Worm (Caenorhabditis elegans) whole organism, young adult: ENCODE results near the gene F10D2.16.
A peak's percentile ranks its signal among the peaks of the same experiment; 100 is the strongest.

ENCODE experiments used
- B0035.1 ChIP-seq: sonication (generic microtip); optimal IDR thresholded peaks from 2 replicates; lab custom pipeline; 2016; ENCODE audit warnings: missing genetic modification characterization, mild to moderate bottlenecking, missing compliant biosample characterization, missing genotype, missing genetic modification reagents
- F49E8.2 ChIP-seq: sonication (generic microtip); optimal IDR thresholded peaks from 3 replicates; lab custom pipeline; 2017; ENCODE audit warnings: missing genetic modification characterization, mild to moderate bottlenecking, missing compliant biosample characterization, antibody characterized with exemption, moderate library complexity; ENCODE audit not compliant: insufficient read depth
- F55B11.4 ChIP-seq: sonication (generic microtip); optimal IDR thresholded peaks from 2 replicates; lab custom pipeline; 2016; ENCODE audit warnings: missing compliant biosample characterization, missing genetic modification characterization, borderline replicate concordance; ENCODE audit not compliant: insufficient read depth
- F57C9.4 ChIP-seq: sonication (generic microtip); optimal IDR thresholded peaks from 2 replicates; lab custom pipeline; 2017; ENCODE audit warnings: mild to moderate bottlenecking, missing genetic modification characterization, missing compliant biosample characterization
- Y95B8A.8 ChIP-seq: fragments of 200-800 bp; sonication (Bioruptor generic); IDR thresholded peaks from 2 replicates; pipeline ENCODE4 v1.3.6; 2022; ENCODE audit warnings: missing genetic modification reagents, missing genetic modification characterization, missing compliant biosample characterization
- ama-1 ChIP-seq, 3 experiments: fragments of 150-350 bp in 1 of 3; sonication (generic microtip) in 2 of 3; optimal IDR thresholded peaks; 2 replicates each; lab custom pipeline; 2014 to 2018; ENCODE audit warnings: missing biosample characterization in 2 of 3, missing genetic modification characterization in 2 of 3, missing genetic modification reagents in 2 of 3
- aptf-3 ChIP-seq: fragments of 200-800 bp; sonication (Bioruptor generic); IDR thresholded peaks from 2 replicates; pipeline ENCODE4 v1.3.6; 2022; ENCODE audit warnings: missing genetic modification characterization, missing compliant biosample characterization
- atf-7 ChIP-seq: sonication (generic microtip); optimal IDR thresholded peaks from 2 replicates; lab custom pipeline; 2017; ENCODE audit warnings: mild to moderate bottlenecking, missing genetic modification characterization, missing compliant biosample characterization
- athp-1 ChIP-seq: sonication (generic microtip); optimal IDR thresholded peaks from 2 replicates; lab custom pipeline; 2017; ENCODE audit warnings: mild to moderate bottlenecking, missing genetic modification characterization, missing compliant biosample characterization
- attf-5 ChIP-seq: fragments of 200-800 bp; sonication (Bioruptor generic); optimal IDR thresholded peaks from 2 replicates; lab custom pipeline; 2018; ENCODE audit warnings: mild to moderate bottlenecking, missing genetic modification characterization, missing compliant biosample characterization
- attf-6 ChIP-seq: fragments of 200-800 bp; sonication (Bioruptor generic); IDR thresholded peaks from 2 replicates; pipeline ENCODE4 v1.3.6; 2022; ENCODE audit warnings: missing genetic modification reagents, missing genetic modification characterization, missing compliant biosample characterization
- bed-1 ChIP-seq: fragments of 200-800 bp; sonication (Bioruptor generic); IDR thresholded peaks from 2 replicates; pipeline ENCODE4 v1.3.6; 2022; ENCODE audit warnings: missing genetic modification reagents, missing genetic modification characterization, missing compliant biosample characterization
- bed-2 ChIP-seq: fragments of 200-800 bp; sonication (Bioruptor generic); IDR thresholded peaks from 2 replicates; pipeline ENCODE4 v1.3.6; 2022; ENCODE audit warnings: missing genetic modification reagents, missing genetic modification characterization, missing compliant biosample characterization
- cebp-2 ChIP-seq: fragments of 200-800 bp; sonication (Bioruptor generic); IDR thresholded peaks from 2 replicates; pipeline ENCODE4 v1.3.6; 2022; ENCODE audit warnings: missing genetic modification characterization, missing compliant biosample characterization
- ceh-100 ChIP-seq: fragments of 200-800 bp; sonication (Bioruptor generic); IDR thresholded peaks from 2 replicates; pipeline ENCODE4 v1.3.6; 2022; ENCODE audit warnings: missing genetic modification reagents, missing genetic modification characterization, missing compliant biosample characterization
- ceh-40 ChIP-seq: fragments of 200-800 bp; sonication (Bioruptor generic); IDR thresholded peaks from 2 replicates; pipeline ENCODE4 v1.3.6; 2022; ENCODE audit warnings: missing genetic modification characterization, missing compliant biosample characterization
- ceh-58 ChIP-seq: fragments of 200-800 bp; sonication (Bioruptor generic); IDR thresholded peaks from 2 replicates; pipeline ENCODE4 v1.3.6; 2022; ENCODE audit warnings: missing genetic modification characterization, missing compliant biosample characterization
- ceh-79 ChIP-seq: sonication (generic microtip); optimal IDR thresholded peaks from 2 replicates; lab custom pipeline; 2017; ENCODE audit warnings: mild to moderate bottlenecking, missing genetic modification characterization, missing compliant biosample characterization
- chd-7 ChIP-seq: sonication (generic microtip); optimal IDR thresholded peaks from 2 replicates; lab custom pipeline; 2016; ENCODE audit warnings: mild to moderate bottlenecking, missing genetic modification characterization, moderate library complexity, missing compliant biosample characterization
- die-1 ChIP-seq: sonication (generic microtip); optimal IDR thresholded peaks from 2 replicates; lab custom pipeline; 2016; ENCODE audit warnings: missing genotype, mild to moderate bottlenecking, missing genetic modification characterization, missing compliant biosample characterization
- dox-1 ChIP-seq: fragments of 200-800 bp; sonication (Bioruptor generic); IDR thresholded peaks from 2 replicates; pipeline ENCODE4 v1.3.6; 2022; ENCODE audit warnings: missing genetic modification reagents, missing genetic modification characterization, missing compliant biosample characterization
- efl-1 ChIP-seq: fragments of 150-350 bp; optimal IDR thresholded peaks from 2 replicates; lab custom pipeline; 2014; ENCODE audit warnings: missing biosample characterization, missing genetic modification reagents, missing genetic modification characterization
- egl-18 ChIP-seq: fragments of 200-800 bp; sonication (Bioruptor generic); IDR thresholded peaks from 2 replicates; pipeline ENCODE4 v1.3.6; 2022; ENCODE audit warnings: missing genetic modification reagents, missing genetic modification characterization, missing compliant biosample characterization
- egrh-3 ChIP-seq: fragments of 200-800 bp; sonication (Bioruptor generic); IDR thresholded peaks from 2 replicates; pipeline ENCODE4 v1.3.6; 2022; ENCODE audit warnings: missing genetic modification reagents, missing genetic modification characterization, missing compliant biosample characterization
- fkh-3 ChIP-seq: sonication (generic microtip); optimal IDR thresholded peaks from 2 replicates; lab custom pipeline; 2016; ENCODE audit warnings: mild to moderate bottlenecking, missing genetic modification characterization, missing compliant biosample characterization
- him-1 ChIP-seq: sonication (generic microtip); optimal IDR thresholded peaks from 2 replicates; lab custom pipeline; 2016; ENCODE audit warnings: missing genotype, missing genetic modification reagents, missing genetic modification characterization, missing compliant biosample characterization
- hlh-12 ChIP-seq: sonication (generic microtip); optimal IDR thresholded peaks from 2 replicates; lab custom pipeline; 2016; ENCODE audit warnings: missing genetic modification characterization, missing compliant biosample characterization
- hmg-20 ChIP-seq: fragments of 200-800 bp; sonication (Bioruptor generic); IDR thresholded peaks from 2 replicates; pipeline ENCODE4 v1.3.6; 2022; ENCODE audit warnings: missing genetic modification reagents, missing genetic modification characterization, missing compliant biosample characterization
- lag-1 ChIP-seq: fragments of 200-800 bp; sonication (Bioruptor generic); IDR thresholded peaks from 2 replicates; pipeline ENCODE4 v1.3.6; 2022; ENCODE audit warnings: missing genetic modification reagents, missing genetic modification characterization, missing compliant biosample characterization
- let-526 ChIP-seq: fragments of 200-800 bp; sonication (Bioruptor generic); IDR thresholded peaks from 2 replicates; pipeline ENCODE4 v1.3.6; 2022; ENCODE audit warnings: missing genetic modification reagents, missing genetic modification characterization, missing compliant biosample characterization
- lsl-1 ChIP-seq: fragments of 200-800 bp; sonication (Bioruptor generic); optimal IDR thresholded peaks from 2 replicates; lab custom pipeline; 2018; ENCODE audit warnings: mild to moderate bottlenecking, missing genetic modification characterization, moderate library complexity, missing compliant biosample characterization
- madf-10 ChIP-seq: sonication (generic microtip); optimal IDR thresholded peaks from 2 replicates; lab custom pipeline; 2016; ENCODE audit warnings: mild to moderate bottlenecking, missing genetic modification characterization, missing compliant biosample characterization
- madf-3 ChIP-seq: fragments of 200-800 bp; sonication (Bioruptor generic); IDR thresholded peaks from 2 replicates; pipeline ENCODE4 v1.3.6; 2022; ENCODE audit warnings: missing genetic modification reagents, missing genetic modification characterization, missing compliant biosample characterization
- madf-8 ChIP-seq: fragments of 200-800 bp; sonication (Bioruptor generic); conservative IDR thresholded peaks from 2 replicates; pipeline ENCODE4 v1.3.6; 2022; ENCODE audit warnings: missing genetic modification reagents, missing genetic modification characterization, missing compliant biosample characterization
- mcd-1 ChIP-seq: fragments of 200-800 bp; sonication (Bioruptor generic); IDR thresholded peaks from 2 replicates; pipeline ENCODE4 v1.3.6; 2022; ENCODE audit warnings: missing genetic modification reagents, missing genetic modification characterization, missing compliant biosample characterization
- nfya-1 ChIP-seq: sonication (generic microtip); optimal IDR thresholded peaks from 2 replicates; lab custom pipeline; 2017; ENCODE audit warnings: antibody characterized with exemption, missing compliant biosample characterization, missing genetic modification characterization, borderline replicate concordance; ENCODE audit not compliant: insufficient read depth
- nfya-2 ChIP-seq: fragments of 200-800 bp; sonication (Bioruptor generic); IDR thresholded peaks from 2 replicates; pipeline ENCODE4 v1.3.6; 2022; ENCODE audit warnings: missing genetic modification reagents, missing genetic modification characterization, missing compliant biosample characterization
- nhr-120 ChIP-seq: fragments of 200-800 bp; sonication (Bioruptor generic); IDR thresholded peaks from 2 replicates; pipeline ENCODE4 v1.3.6; 2022; ENCODE audit warnings: missing genetic modification characterization, missing compliant biosample characterization
- pbrm-1 ChIP-seq: fragments of 200-800 bp; sonication (Bioruptor generic); IDR thresholded peaks from 2 replicates; pipeline ENCODE4 v1.3.6; 2022; ENCODE audit warnings: missing genetic modification reagents, missing genetic modification characterization, missing compliant biosample characterization
- repo-1 ChIP-seq: sonication (generic microtip); optimal IDR thresholded peaks from 2 replicates; lab custom pipeline; 2017; ENCODE audit warnings: mild to moderate bottlenecking, missing genetic modification characterization, missing compliant biosample characterization
- rpc-1 ChIP-seq, 2 experiments: fragments of 150-350 bp in 1 of 2; sonication (generic microtip) in 1 of 2; optimal IDR thresholded peaks; 2 replicates each; lab custom pipeline; 2014 to 2018; ENCODE audit warnings: missing biosample characterization in 1 of 2, missing genetic modification characterization in 1 of 2, missing genetic modification reagents in 1 of 2, missing genotype in 1 of 2
- tbx-9 ChIP-seq: sonication (generic microtip); optimal IDR thresholded peaks from 2 replicates; lab custom pipeline; 2016; ENCODE audit warnings: borderline replicate concordance, missing genetic modification characterization, inconsistent platforms, missing compliant biosample characterization
- unc-130 ChIP-seq: sonication (generic microtip); optimal IDR thresholded peaks from 2 replicates; lab custom pipeline; 2016; ENCODE audit warnings: missing genetic modification reagents, missing genetic modification characterization, missing compliant biosample characterization
- unc-62 ChIP-seq: fragments of 150-350 bp; optimal IDR thresholded peaks from 2 replicates; lab custom pipeline; 2014; ENCODE audit warnings: missing biosample characterization, missing genetic modification reagents, missing genetic modification characterization
- ztf-26 ChIP-seq: sonication (generic microtip); optimal IDR thresholded peaks from 2 replicates; lab custom pipeline; 2017; ENCODE audit warnings: missing genetic modification characterization, missing compliant biosample characterization
- ztf-6 ChIP-seq: fragments of 200-800 bp; sonication (Bioruptor generic); IDR thresholded peaks from 2 replicates; pipeline ENCODE4 v1.3.6; 2022; ENCODE audit warnings: missing genetic modification reagents, missing genetic modification characterization, missing compliant biosample characterization

The F10D2.16 gene

DNA sequence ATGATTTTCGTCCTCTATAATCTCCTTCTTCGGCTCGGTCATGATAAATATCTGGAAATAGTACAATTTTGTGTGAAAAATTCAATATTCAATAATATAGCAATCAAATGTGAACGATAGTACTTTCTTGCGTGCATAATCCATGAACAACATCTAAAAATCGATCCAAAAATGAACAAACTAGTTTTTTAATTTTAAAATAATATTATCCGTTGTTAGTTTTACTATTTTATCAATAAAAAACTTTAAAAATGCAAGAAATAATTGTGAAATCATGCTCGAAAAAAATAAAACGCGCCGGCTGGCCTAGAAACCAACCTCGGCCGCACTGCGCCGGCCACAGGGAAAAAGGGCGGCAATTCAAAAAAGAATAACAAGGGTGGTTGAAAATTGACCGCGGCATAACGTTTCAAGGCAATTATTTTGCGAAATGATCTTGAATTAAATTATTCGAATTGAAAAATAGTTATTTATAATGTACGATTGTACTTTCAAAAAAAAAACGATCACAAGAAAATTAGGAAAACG lies 49.4 kb upstream of the F10D2.16 start, which contains the start of gene mys-1 (continued):
- peak; percentile 51; the same call in 1 of the 2 replicates for TF ChIP-seq dox-1 (GFP tag; lab: Robert Waterston, UW)
- no peak for TF ChIP-seq fkh-3 (tag; lab: Kevin White, UChicago)
- no peak for TF ChIP-seq nfya-2 (GFP tag; lab: Robert Waterston, UW)
- peak; percentile 79 for TF ChIP-seq efl-1 (GFP tag; lab: Kevin White, UChicago)
- no peak for TF ChIP-seq ama-1 (optimal IDR thresholded peaks at IDR 0.05; lab: Kevin White, UChicago)
- TF ChIP-seq ama-1 (GFP tag; optimal IDR thresholded peaks at IDR 0.05; lab: Kevin White, UChicago), result no peak
- TF ChIP-seq ceh-79, result no peak
- peak; percentile 11 for TF ChIP-seq madf-10 (tag; lab: Kevin White, UChicago)
- TF ChIP-seq ceh-40 (GFP tag; lab: Robert Waterston, UW), result no peak
- TF ChIP-seq hmg-20 (GFP tag; lab: Robert Waterston, UW), result no peak
- no peak for TF ChIP-seq die-1 (tag; lab: Kevin White, UChicago)
- no peak for TF ChIP-seq rpc-1 (optimal IDR thresholded peaks at IDR 0.05; lab: Kevin White, UChicago)
- TF ChIP-seq rpc-1 (tag; optimal IDR thresholded peaks at IDR 0.05; lab: Kevin White, UChicago), result no peak
- TF ChIP-seq bed-1 (GFP tag; lab: Robert Waterston, UW), result no peak
- TF ChIP-seq nhr-120, result no peak
- TF ChIP-seq lag-1, result no peak
- no peak for TF ChIP-seq madf-3 (GFP tag; lab: Robert Waterston, UW)
- TF ChIP-seq aptf-3 (GFP tag; lab: Robert Waterston, UW), result no peak
- no peak for TF ChIP-seq repo-1 (tag; lab: Kevin White, UChicago)
- no peak for TF ChIP-seq bed-2 (GFP tag; lab: Robert Waterston, UW)
- no peak for TF ChIP-seq atf-7
- no peak for TF ChIP-seq let-526 (GFP tag; lab: Robert Waterston, UW)
- TF ChIP-seq unc-130, result peak; percentile 56
- no peak for TF ChIP-seq attf-6 (GFP tag; lab: Robert Waterston, UW)
- peak; percentile 9 for TF ChIP-seq him-1 (tag; lab: Kevin White, UChicago)
- TF ChIP-seq athp-1 (tag; lab: Kevin White, UChicago), result no peak
- no peak for TF ChIP-seq F57C9.4 (tag; lab: Kevin White, UChicago)
- no peak for TF ChIP-seq tbx-9 (tag; lab: Kevin White, UChicago)
- TF ChIP-seq chd-7 (tag; lab: Kevin White, UChicago), result no peak
- TF ChIP-seq Y95B8A.8 (GFP tag; lab: Robert Waterston, UW), result no peak
- no peak for TF ChIP-seq F49E8.2 (tag; lab: Kevin White, UChicago)
- no peak for TF ChIP-seq ceh-100 (GFP tag; lab: Robert Waterston, UW)
- peak; percentile 66 for TF ChIP-seq mcd-1 (GFP tag; lab: Robert Waterston, UW)
- TF ChIP-seq ztf-26 (tag; lab: Kevin White, UChicago), result no peak
- no peak for TF ChIP-seq nfya-1
- TF ChIP-seq hlh-12 (tag; lab: Kevin White, UChicago), result no peak
- no peak for TF ChIP-seq egl-18 (GFP tag; lab: Robert Waterston, UW)
- no peak for TF ChIP-seq pbrm-1 (GFP tag; lab: Robert Waterston, UW)
- TF ChIP-seq madf-8 (GFP tag; lab: Robert Waterston, UW), result no peak
- TF ChIP-seq cebp-2, result no peak
- TF ChIP-seq ztf-6 (GFP tag; lab: Robert Waterston, UW), result no peak
- peak; percentile 17 for TF ChIP-seq attf-5
- TF ChIP-seq ceh-58, result no peak
- peak; percentile 16 for TF ChIP-seq lsl-1 (GFP tag; lab: Kevin White, UChicago)
- no peak for TF ChIP-seq B0035.1 (tag; lab: Kevin White, UChicago)
- no peak for TF ChIP-seq unc-62 (GFP tag; lab: Kevin White, UChicago)
- TF ChIP-seq egrh-3 (GFP tag; lab: Robert Waterston, UW), result peak; percentile 6; the same call in 1 of the 2 replicates
- no peak for TF ChIP-seq F55B11.4
